Fruit fly (Drosophila melanogaster) whole organism, embryonic: ENCODE results near the gene tra.

Source experiments
- CG10462 ChIP-seq: fragments of 200-800 bp; sonication (Bioruptor generic); optimal IDR thresholded peaks from 2 replicates; lab custom pipeline; 2016; ENCODE audit warnings: missing biosample characterization, missing genetic modification characterization
- CG11723 ChIP-seq: fragments of 200-800 bp; sonication (Bioruptor generic); optimal IDR thresholded peaks from 2 replicates; lab custom pipeline; 2017; ENCODE audit warnings: missing biosample characterization, mild to moderate bottlenecking, missing genetic modification characterization
- CG12299 ChIP-seq: fragments of 200-800 bp; sonication (Bioruptor generic); optimal IDR thresholded peaks from 2 replicates; lab custom pipeline; 2018; ENCODE audit warnings: missing biosample characterization, mild to moderate bottlenecking, missing genetic modification characterization
- CG12659 ChIP-seq: fragments of 200-800 bp; sonication (Bioruptor generic); optimal IDR thresholded peaks from 3 replicates; lab custom pipeline; 2017; ENCODE audit warnings: mild to moderate bottlenecking, missing biosample characterization, missing genetic modification reagents, missing genetic modification characterization
- CG14667 ChIP-seq: fragments of 200-800 bp; sonication (Bioruptor generic); IDR thresholded peaks from 2 replicates; pipeline ENCODE4 v1.3.6; 2022; ENCODE audit warnings: missing biosample characterization, missing genetic modification characterization
- CG14965 ChIP-seq: fragments of 200-800 bp; sonication (Bioruptor generic); optimal IDR thresholded peaks from 2 replicates; lab custom pipeline; 2016; ENCODE audit warnings: missing biosample characterization, missing genetic modification characterization, borderline replicate concordance
- CG17186 ChIP-seq: fragments of 200-800 bp; sonication (Bioruptor generic); optimal IDR thresholded peaks from 3 replicates; lab custom pipeline; 2017; ENCODE audit warnings: missing biosample characterization, missing genetic modification reagents, missing genetic modification characterization
- CG17328 ChIP-seq: fragments of 200-800 bp; sonication (Bioruptor generic); IDR thresholded peaks from 2 replicates; pipeline ENCODE4 v1.3.6; 2022; ENCODE audit warnings: missing biosample characterization, missing genetic modification characterization
- CG17359 ChIP-seq: fragments of 200-800 bp; sonication (Bioruptor generic); optimal IDR thresholded peaks from 3 replicates; lab custom pipeline; 2018; ENCODE audit warnings: missing biosample characterization, mild to moderate bottlenecking, missing genetic modification characterization, moderate library complexity
- CG1832 ChIP-seq: fragments of 200-800 bp; sonication (Bioruptor generic); optimal IDR thresholded peaks from 2 replicates; lab custom pipeline; 2017; ENCODE audit warnings: missing biosample characterization, mild to moderate bottlenecking, missing genetic modification characterization, inconsistent platforms
- CG31388 ChIP-seq: fragments of 200-800 bp; sonication (Bioruptor generic); optimal IDR thresholded peaks from 2 replicates; lab custom pipeline; 2016; ENCODE audit warnings: missing biosample characterization, missing genetic modification characterization
- CG31441 ChIP-seq: fragments of 200-800 bp; sonication (Bioruptor generic); IDR thresholded peaks from 2 replicates; pipeline ENCODE4 v1.3.6; 2022; ENCODE audit warnings: missing biosample characterization, missing genetic modification characterization
- CG3847 ChIP-seq: fragments of 200-800 bp; sonication (Bioruptor generic); IDR thresholded peaks from 2 replicates; pipeline ENCODE4 v1.3.6; 2022; ENCODE audit warnings: missing biosample characterization, missing genetic modification characterization
- CG6175 ChIP-seq: fragments of 200-800 bp; sonication (Bioruptor generic); IDR thresholded peaks from 3 replicates; pipeline ENCODE4 v1.3.6; 2022; ENCODE audit warnings: missing biosample characterization, missing genetic modification characterization
- CG7357 ChIP-seq: fragments of 200-800 bp; sonication (Bioruptor generic); IDR thresholded peaks from 3 replicates; pipeline ENCODE4 v1.3.6; 2022; ENCODE audit warnings: missing biosample characterization, missing genetic modification characterization
- CG7786 ChIP-seq: fragments of 200-800 bp; sonication (Bioruptor generic); optimal IDR thresholded peaks from 2 replicates; lab custom pipeline; 2016; ENCODE audit warnings: missing biosample characterization, missing genetic modification characterization
- CG9609 ChIP-seq: fragments of 200-800 bp; sonication (Bioruptor generic); optimal IDR thresholded peaks from 3 replicates; lab custom pipeline; 2016; ENCODE audit warnings: missing biosample characterization, missing genetic modification characterization
- CG9817 ChIP-seq: fragments of 200-800 bp; sonication (Bioruptor generic); optimal IDR thresholded peaks from 2 replicates; lab custom pipeline; 2018; ENCODE audit warnings: missing biosample characterization, mild to moderate bottlenecking, missing genetic modification characterization, moderate library complexity
- E2f1 ChIP-seq: fragments of 200-800 bp; sonication (Bioruptor generic); IDR thresholded peaks from 2 replicates; pipeline ENCODE4 v1.3.6; 2022; ENCODE audit warnings: missing biosample characterization, missing genetic modification characterization
- Fer1 ChIP-seq: fragments of 200-800 bp; sonication (Bioruptor generic); optimal IDR thresholded peaks from 2 replicates; lab custom pipeline; 2017; ENCODE audit warnings: missing biosample characterization, mild to moderate bottlenecking, missing genetic modification characterization
- HmgZ ChIP-seq: fragments of 200-800 bp; sonication (Bioruptor generic); optimal IDR thresholded peaks from 2 replicates; lab custom pipeline; 2018; ENCODE audit warnings: missing biosample characterization, mild to moderate bottlenecking, missing genetic modification characterization
- Oaz ChIP-seq: fragments of 200-800 bp; sonication (Bioruptor generic); IDR thresholded peaks from 2 replicates; pipeline ENCODE4 v1.3.6; 2022; ENCODE audit warnings: missing biosample characterization, missing genetic modification characterization
- Pdp1 ChIP-seq, 2 experiments: fragments of 200-800 bp; sonication (Bioruptor generic); optimal IDR thresholded peaks; 3 replicates each; lab custom pipeline; 2016; ENCODE audit warnings: missing biosample characterization in 2 of 2, missing genetic modification characterization in 2 of 2, mild to moderate bottlenecking in 1 of 2, moderate library complexity in 1 of 2
- Taf1 ChIP-seq: fragments of 200-800 bp; sonication (Bioruptor generic); IDR thresholded peaks from 2 replicates; pipeline ENCODE4 v1.3.6; 2022; ENCODE audit warnings: missing biosample characterization, missing genetic modification characterization
- Tbp ChIP-seq: fragments of >200 bp; optimal IDR thresholded peaks from 2 replicates; lab custom pipeline; 2018; ENCODE audit warnings: missing biosample characterization, missing genetic modification characterization
- ash1 ChIP-seq: fragments of 200-800 bp; sonication (Bioruptor generic); optimal IDR thresholded peaks from 2 replicates; lab custom pipeline; 2018; ENCODE audit warnings: missing biosample characterization, mild to moderate bottlenecking, missing genetic modification characterization
- bbx ChIP-seq: fragments of 200-800 bp; sonication (Bioruptor generic); IDR thresholded peaks from 2 replicates; pipeline ENCODE4 v1.3.6; 2022; ENCODE audit warnings: missing biosample characterization, missing genetic modification characterization; ENCODE audit not compliant: partially characterized antibody
- croc ChIP-seq: fragments of 200-800 bp; sonication (Bioruptor generic); conservative IDR thresholded peaks from 3 replicates; pipeline ENCODE4 v1.3.6; 2022; ENCODE audit warnings: missing biosample characterization, missing genetic modification characterization
- dysf ChIP-seq: fragments of 200-800 bp; sonication (Bioruptor generic); IDR thresholded peaks from 3 replicates; pipeline ENCODE4 v1.3.6; 2022; ENCODE audit warnings: missing biosample characterization, missing genetic modification characterization
- esg ChIP-seq: fragments of 200-800 bp; sonication (Bioruptor generic); conservative IDR thresholded peaks from 2 replicates; pipeline ENCODE4 v1.3.6; 2022; ENCODE audit warnings: missing biosample characterization, missing genetic modification characterization
- eyg ChIP-seq: fragments of 200-800 bp; sonication (Bioruptor generic); optimal IDR thresholded peaks from 3 replicates; lab custom pipeline; 2016; ENCODE audit warnings: missing biosample characterization, missing genetic modification characterization
- gcm2 ChIP-seq: fragments of 200-800 bp; sonication (Bioruptor generic); optimal IDR thresholded peaks from 2 replicates; lab custom pipeline; 2016; ENCODE audit warnings: missing biosample characterization, missing genetic modification characterization
- hkb ChIP-seq, 2 experiments: fragments of 200-800 bp in 1 of 2; fragments of >200 bp in 1 of 2; sonication (Bioruptor generic) in 1 of 2; IDR thresholded peaks in 1 of 2; optimal IDR thresholded peaks in 1 of 2; 2 replicates each; pipeline versions ENCODE4 v1.3.6 to Lab custom; 2017 to 2022; ENCODE audit warnings: missing biosample characterization in 1 of 2, missing genetic modification characterization in 1 of 2
- hth ChIP-seq: fragments of >200 bp; optimal IDR thresholded peaks from 2 replicates; lab custom pipeline; 2017; ENCODE audit warnings: inconsistent platforms
- lbe ChIP-seq: fragments of 200-800 bp; sonication (Bioruptor generic); optimal IDR thresholded peaks from 2 replicates; lab custom pipeline; 2016; ENCODE audit warnings: missing biosample characterization, mild to moderate bottlenecking, missing genetic modification characterization
- luna ChIP-seq: fragments of 200-800 bp; sonication (Bioruptor generic); optimal IDR thresholded peaks from 2 replicates; lab custom pipeline; 2016; ENCODE audit warnings: missing biosample characterization, missing genetic modification characterization
- mam ChIP-seq: fragments of 200-800 bp; sonication (Bioruptor generic); optimal IDR thresholded peaks from 3 replicates; lab custom pipeline; 2016; ENCODE audit warnings: missing biosample characterization, missing genetic modification characterization
- nau ChIP-seq: fragments of 200-800 bp; sonication (Bioruptor generic); optimal IDR thresholded peaks from 3 replicates; lab custom pipeline; 2017; ENCODE audit warnings: missing biosample characterization, mild to moderate bottlenecking, missing genetic modification characterization, missing genetic modification reagents
- nmo ChIP-seq: fragments of 200-800 bp; sonication (Bioruptor generic); optimal IDR thresholded peaks from 2 replicates; lab custom pipeline; 2018; ENCODE audit warnings: missing biosample characterization, mild to moderate bottlenecking, missing genetic modification characterization, moderate library complexity
- p53 ChIP-seq: fragments of 200-800 bp; sonication (Bioruptor generic); optimal IDR thresholded peaks from 2 replicates; lab custom pipeline; 2016; ENCODE audit warnings: missing biosample characterization, missing genetic modification characterization
- pan ChIP-seq, 4 experiments: fragments of >200 bp in 3 of 4; fragments of 200-800 bp in 1 of 4; sonication (Bioruptor generic) in 1 of 4; optimal IDR thresholded peaks in 3 of 4; IDR thresholded peaks in 1 of 4; 2 replicates each; pipeline versions ENCODE4 v1.3.6 to Lab custom; 2017 to 2022; ENCODE audit warnings: missing biosample characterization in 2 of 4, missing genetic modification characterization in 2 of 4, mixed read lengths in 1 of 4
- peb ChIP-seq: fragments of 200-800 bp; sonication (Bioruptor generic); IDR thresholded peaks from 2 replicates; pipeline ENCODE4 v1.3.6; 2022; ENCODE audit warnings: missing biosample characterization, missing genetic modification characterization
- run ChIP-seq: fragments of 200-800 bp; sonication (Bioruptor generic); optimal IDR thresholded peaks from 3 replicates; lab custom pipeline; 2018; ENCODE audit warnings: missing biosample characterization, mild to moderate bottlenecking, missing genetic modification characterization
- sd ChIP-seq: fragments of 200-800 bp; sonication (Bioruptor generic); optimal IDR thresholded peaks from 3 replicates; lab custom pipeline; 2018; ENCODE audit warnings: missing biosample characterization, mild to moderate bottlenecking, missing genetic modification characterization, moderate library complexity
- sima ChIP-seq: fragments of 200-800 bp; sonication (Bioruptor generic); optimal IDR thresholded peaks from 2 replicates; lab custom pipeline; 2016; ENCODE audit warnings: missing biosample characterization, missing genetic modification characterization
- slp2 ChIP-seq: fragments of 200-800 bp; sonication (Bioruptor generic); optimal IDR thresholded peaks from 2 replicates; lab custom pipeline; 2016; ENCODE audit warnings: missing biosample characterization, missing genetic modification characterization
- stwl ChIP-seq: fragments of 200-800 bp; sonication (Bioruptor generic); optimal IDR thresholded peaks from 3 replicates; lab custom pipeline; 2018; ENCODE audit warnings: missing biosample characterization, mild to moderate bottlenecking, missing genetic modification characterization, moderate library complexity
- vnd ChIP-seq: fragments of 200-800 bp; sonication (Bioruptor generic); IDR thresholded peaks from 3 replicates; pipeline ENCODE4 v1.3.6; 2022; ENCODE audit warnings: missing biosample characterization, missing genetic modification characterization; ENCODE audit not compliant: partially characterized antibody
- wor ChIP-seq: fragments of 200-800 bp; sonication (Bioruptor generic); IDR thresholded peaks from 2 replicates; pipeline ENCODE4 v1.3.6; 2022; ENCODE audit warnings: missing biosample characterization, missing genetic modification characterization
- zen ChIP-seq: fragments of 200-800 bp; sonication (Bioruptor generic); optimal IDR thresholded peaks from 3 replicates; lab custom pipeline; 2018; ENCODE audit warnings: missing biosample characterization, mild to moderate bottlenecking, missing genetic modification characterization, moderate library complexity

The tra gene

DNA sequence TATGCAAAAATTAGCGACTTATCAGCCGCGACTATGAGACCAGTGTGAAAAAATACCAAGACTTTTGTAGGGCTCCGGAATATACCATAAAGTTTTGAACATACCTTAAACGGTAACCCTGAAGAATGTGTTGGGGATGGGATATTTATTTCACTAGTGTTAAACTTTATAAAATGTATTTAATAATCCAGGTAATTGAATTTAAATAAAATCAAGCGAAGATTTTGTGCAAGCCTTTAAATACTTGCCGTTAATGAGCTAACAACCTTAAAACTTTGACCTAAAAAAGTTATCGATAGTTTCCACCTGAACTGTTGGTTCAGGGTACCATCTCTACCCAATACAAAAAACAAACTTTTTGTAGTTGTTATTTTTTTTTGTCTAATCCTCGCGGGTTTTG is 21.3 kb upstream of the tra start, which contains the start of gene CG4101 (continued):
- TF ChIP-seq slp2 (peak; percentile 66), eyg (peak; percentile 11), CG7357 (GFP tag; lab: Robert Waterston, UW) (0 out of 3 replicates have a peak, but pooled peaks have one; percentile 30), Pdp1 (GFP tag; optimal IDR thresholded peaks at IDR 0.05; lab: Kevin White, UChicago) (peak; percentile 83 to 87), sd (tag; lab: Kevin White, UChicago) (peak; percentile 99), nmo (GFP tag; lab: Kevin White, UChicago) (peak; percentile 88), Oaz (no peak), CG12659 (peak; percentile 86), CG17186 (GFP tag; lab: Kevin White, UChicago) (no peak), CG14667 (GFP tag; lab: Robert Waterston, UW) (peak; percentile 62), CG7786 (GFP tag; lab: Kevin White, UChicago) (peak; percentile 76), CG9817 (tag; lab: Kevin White, UChicago) (peak; percentile 91), CG1832 (GFP tag; lab: Kevin White, UChicago) (no peak), luna (GFP tag; lab: Kevin White, UChicago) (peak; percentile 77), croc (GFP tag; lab: Robert Waterston, UW) (peak; percentile 58), HmgZ (tag; lab: Kevin White, UChicago) (peak; percentile 86), esg (GFP tag; lab: Robert Waterston, UW) (peak; percentile 74), CG31388 (GFP tag; lab: Kevin White, UChicago) (no peak), Taf1 (GFP tag; lab: Robert Waterston, UW) (peak; percentile 75), Tbp (GFP tag; lab: Kevin White, UChicago) (no peak), CG17328 (GFP tag; lab: Robert Waterston, UW) (peak; percentile 69), CG14965 (GFP tag; lab: Kevin White, UChicago) (no peak), peb (peak; percentile 55), wor (GFP tag; lab: Robert Waterston, UW) (peak; percentile 57; the same call in 1 of the 2 replicates), pan (optimal IDR thresholded peaks at IDR 0.05; lab: Kevin White, UChicago) (no peak), pan (GFP tag; optimal IDR thresholded peaks at IDR 0.05 in 1 of 2, IDR thresholded peaks at IDR 0.05 in 1 of 2) (peak in 1 of 2 experiments; percentile 66), bbx (GFP tag; lab: Robert Waterston, UW) (peak; percentile 66; the same call in 1 of the 2 replicates), hkb (optimal IDR thresholded peaks at IDR 0.05; lab: Kevin White, UChicago) (peak; percentile 42), hkb (GFP tag; IDR thresholded peaks at IDR 0.05; lab: Robert Waterston, UW) (peak; percentile 71), zen (tag; lab: Kevin White, UChicago) (peak; percentile 71), lbe (peak; percentile 78), CG10462 (peak; percentile 60), run (tag; lab: Kevin White, UChicago) (peak; percentile 41), CG6175 (peak; percentile 69; the same call in 2 of the 3 replicates), CG31441 (GFP tag; lab: Robert Waterston, UW) (peak; percentile 65), gcm2 (GFP tag; lab: Kevin White, UChicago) (peak; percentile 50), CG17359 (peak; percentile 63), vnd (peak; percentile 75), p53 (GFP tag; lab: Kevin White, UChicago) (peak; percentile 0), E2f1 (GFP tag; lab: Robert Waterston, UW) (peak; percentile 67), sima (GFP tag; lab: Kevin White, UChicago) (no peak), ash1 (GFP tag; lab: Kevin White, UChicago) (no peak), CG3847 (GFP tag; lab: Robert Waterston, UW) (peak; percentile 86), hth (lab: Kevin White, UChicago) (no peak), CG9609 (GFP tag; lab: Kevin White, UChicago) (peak; percentile 62), CG11723 (GFP tag; lab: Kevin White, UChicago) (peak; percentile 52), stwl (peak; percentile 70), mam (GFP tag; lab: Kevin White, UChicago) (peak; percentile 88), CG12299 (tag; lab: Kevin White, UChicago) (peak; percentile 79), nau (GFP tag; lab: Kevin White, UChicago) (peak; percentile 48), Fer1 (GFP tag; lab: Kevin White, UChicago) (peak; percentile 80), dysf (peak; percentile 78)
